Worm (Caenorhabditis elegans): ENCODE results near the gene B0244.15.

- no peak for TF ChIP-seq T22C8.4 (GFP tag; IDR thresholded peaks at IDR 0.05)
- TF ChIP-seq tab-1 (GFP tag; IDR thresholded peaks at IDR 0.05) = no peak
- TF ChIP-seq ztf-29 (GFP tag; IDR thresholded peaks at IDR 0.05) = no peak
- TF ChIP-seq ref-1 (GFP tag; conservative IDR thresholded peaks at IDR 0.05) = no peak
- no peak for TF ChIP-seq med-1 (GFP tag; optimal IDR thresholded peaks at IDR 0.05; ENCODE audit: insufficient read depth)
- no peak for TF ChIP-seq ztf-23 (GFP tag; IDR thresholded peaks at IDR 0.05)
- TF ChIP-seq cog-1 (tag; optimal IDR thresholded peaks at IDR 0.05) = no peak
Observed at ce11 chrIII:5708024-5708423, 35.2 kb upstream of the B0244.15 start.

Data from whole organism, midembryonic.